Fruit fly (Drosophila melanogaster) whole organism, embryonic: Measurements from ENCODE around the gene CG16813.

Experiments
- B-H2 ChIP-seq: fragments of 200-800 bp; sonication (Bioruptor generic); optimal IDR thresholded peaks from 2 replicates; lab custom pipeline; 2018; ENCODE audit warnings: missing biosample characterization, mild to moderate bottlenecking, missing genetic modification characterization
- BtbVII ChIP-seq: fragments of 200-800 bp; sonication (Bioruptor generic); optimal IDR thresholded peaks from 3 replicates; lab custom pipeline; 2017; ENCODE audit warnings: missing biosample characterization, mild to moderate bottlenecking, missing genetic modification characterization
- CG11560 ChIP-seq: fragments of 200-800 bp; sonication (Bioruptor generic); IDR thresholded peaks from 3 replicates; pipeline ENCODE4 v1.3.6; 2022; ENCODE audit warnings: missing biosample characterization, missing genetic modification characterization
- CG11695 ChIP-seq: fragments of 200-800 bp; sonication (Bioruptor generic); IDR thresholded peaks from 3 replicates; pipeline ENCODE4 v1.3.6; 2022; ENCODE audit warnings: missing biosample characterization, missing genetic modification characterization
- CG11696 ChIP-seq: fragments of 200-800 bp; sonication (Bioruptor generic); IDR thresholded peaks from 2 replicates; pipeline ENCODE4 v1.3.6; 2022; ENCODE audit warnings: missing biosample characterization, missing genetic modification characterization
- CG15011 ChIP-seq: fragments of 200-800 bp; sonication (Bioruptor generic); optimal IDR thresholded peaks from 3 replicates; lab custom pipeline; 2018; ENCODE audit warnings: missing biosample characterization, mild to moderate bottlenecking, missing genetic modification characterization
- CG1603 ChIP-seq: fragments of 200-800 bp; sonication (Bioruptor generic); optimal IDR thresholded peaks from 2 replicates; lab custom pipeline; 2019; ENCODE audit warnings: missing biosample characterization, mild to moderate bottlenecking, missing genetic modification characterization, moderate library complexity
- CG16815 ChIP-seq: fragments of 200-800 bp; sonication (Bioruptor generic); optimal IDR thresholded peaks from 3 replicates; lab custom pipeline; 2017; ENCODE audit warnings: missing biosample characterization, mild to moderate bottlenecking, missing genetic modification characterization
- CG17385 ChIP-seq: fragments of 200-800 bp; sonication (Bioruptor generic); optimal IDR thresholded peaks from 3 replicates; lab custom pipeline; 2018; ENCODE audit warnings: missing biosample characterization, mild to moderate bottlenecking, missing genetic modification characterization
- CG18599 ChIP-seq: fragments of 200-800 bp; sonication (Bioruptor generic); optimal IDR thresholded peaks from 3 replicates; lab custom pipeline; 2017; ENCODE audit warnings: missing biosample characterization, missing genetic modification characterization, mild to moderate bottlenecking, moderate library complexity, missing genetic modification reagents
- CG2712 ChIP-seq: fragments of 200-800 bp; optimal IDR thresholded peaks from 3 replicates; lab custom pipeline; 2019; ENCODE audit warnings: missing biosample characterization, mild to moderate bottlenecking, missing genetic modification characterization, moderate library complexity
- CG2875 ChIP-seq: fragments of 200-800 bp; sonication (Bioruptor generic); optimal IDR thresholded peaks from 2 replicates; lab custom pipeline; 2017; ENCODE audit warnings: missing biosample characterization, mild to moderate bottlenecking, missing genetic modification characterization, missing genetic modification reagents
- CG3065 ChIP-seq: fragments of 200-800 bp; sonication (Bioruptor generic); optimal IDR thresholded peaks from 2 replicates; lab custom pipeline; 2016; ENCODE audit warnings: missing biosample characterization, missing genetic modification characterization
- CG31388 ChIP-seq: fragments of 200-800 bp; sonication (Bioruptor generic); optimal IDR thresholded peaks from 2 replicates; lab custom pipeline; 2016; ENCODE audit warnings: missing biosample characterization, missing genetic modification characterization
- CG34224 ChIP-seq: fragments of 200-800 bp; sonication (Bioruptor generic); IDR thresholded peaks from 3 replicates; pipeline ENCODE4 v1.3.6; 2022; ENCODE audit warnings: missing biosample characterization, missing genetic modification characterization; ENCODE audit not compliant: partially characterized antibody
- CG4360 ChIP-seq: fragments of 200-800 bp; sonication (Bioruptor generic); IDR thresholded peaks from 2 replicates; pipeline ENCODE4 v1.3.6; 2022; ENCODE audit warnings: missing biosample characterization, missing genetic modification characterization
- CG7271 ChIP-seq: fragments of 200-800 bp; sonication (Bioruptor generic); optimal IDR thresholded peaks from 2 replicates; lab custom pipeline; 2018; ENCODE audit warnings: missing biosample characterization, mild to moderate bottlenecking, missing genetic modification characterization, moderate library complexity
- Camta ChIP-seq: fragments of 200-800 bp; sonication (Bioruptor generic); optimal IDR thresholded peaks from 2 replicates; lab custom pipeline; 2016; ENCODE audit warnings: missing biosample characterization, missing genetic modification characterization
- Dip2 ChIP-seq: fragments of 200-800 bp; sonication (Bioruptor generic); IDR thresholded peaks from 2 replicates; pipeline ENCODE4 v1.3.6; 2022; ENCODE audit warnings: missing biosample characterization, missing genetic modification characterization
- Dip3 ChIP-seq: fragments of 200-800 bp; sonication (Bioruptor generic); optimal IDR thresholded peaks from 3 replicates; lab custom pipeline; 2016; ENCODE audit warnings: missing biosample characterization, missing genetic modification characterization
- Doc3 ChIP-seq: fragments of 200-800 bp; sonication (Bioruptor generic); IDR thresholded peaks from 3 replicates; pipeline ENCODE4 v1.3.6; 2022; ENCODE audit warnings: missing biosample characterization, missing genetic modification characterization; ENCODE audit not compliant: partially characterized antibody
- Elba2 ChIP-seq: fragments of 200-800 bp; sonication (Bioruptor generic); optimal IDR thresholded peaks from 3 replicates; lab custom pipeline; 2016; ENCODE audit warnings: missing biosample characterization, missing genetic modification characterization
- Ets97D ChIP-seq: fragments of 200-800 bp; sonication (Bioruptor generic); optimal IDR thresholded peaks from 3 replicates; lab custom pipeline; 2016; ENCODE audit warnings: missing biosample characterization, missing genetic modification characterization
- Gsc ChIP-seq: fragments of 200-800 bp; sonication (Bioruptor generic); IDR thresholded peaks from 2 replicates; pipeline ENCODE4 v1.3.6; 2022; ENCODE audit warnings: missing biosample characterization, missing genetic modification characterization
- H15 ChIP-seq: fragments of 200-800 bp; sonication (Bioruptor generic); IDR thresholded peaks from 3 replicates; pipeline ENCODE4 v1.3.6; 2022; ENCODE audit warnings: missing biosample characterization, missing genetic modification characterization
- HHEX ChIP-seq: fragments of 200-800 bp; sonication (Bioruptor generic); optimal IDR thresholded peaks from 3 replicates; lab custom pipeline; 2017; ENCODE audit warnings: missing biosample characterization, mild to moderate bottlenecking, missing genetic modification characterization, missing genetic modification reagents
- Hr51 ChIP-seq, 2 experiments: fragments of 200-800 bp; sonication (Bioruptor generic); optimal IDR thresholded peaks; 2 replicates in 1 of 2; 3 replicates in 1 of 2; lab custom pipeline; 2016 to 2018; ENCODE audit warnings: missing biosample characterization in 2 of 2, missing genetic modification characterization in 2 of 2, mild to moderate bottlenecking in 1 of 2, moderate library complexity in 1 of 2
- Kr ChIP-seq: fragments of 200-800 bp; sonication (Bioruptor generic); optimal IDR thresholded peaks from 2 replicates; lab custom pipeline; 2017; ENCODE audit warnings: missing biosample characterization, mild to moderate bottlenecking, missing genetic modification characterization
- MESR4 ChIP-seq: fragments of 200-800 bp; sonication (Bioruptor generic); optimal IDR thresholded peaks from 2 replicates; lab custom pipeline; 2018; ENCODE audit warnings: missing biosample characterization, mild to moderate bottlenecking, missing genetic modification characterization, moderate library complexity
- Scr ChIP-seq: fragments of 200-800 bp; sonication (Bioruptor generic); IDR thresholded peaks from 2 replicates; pipeline ENCODE4 v1.3.6; 2022; ENCODE audit warnings: missing biosample characterization, missing genetic modification characterization; ENCODE audit not compliant: partially characterized antibody
- Sox102F ChIP-seq: fragments of 200-800 bp; sonication (Bioruptor generic); optimal IDR thresholded peaks from 2 replicates; lab custom pipeline; 2018; ENCODE audit warnings: missing biosample characterization, mild to moderate bottlenecking, missing genetic modification characterization, moderate library complexity
- Usf ChIP-seq: fragments of 200-800 bp; sonication (Bioruptor generic); optimal IDR thresholded peaks from 2 replicates; lab custom pipeline; 2017; ENCODE audit warnings: missing genotype, missing biosample characterization, missing genetic modification characterization
- bsh ChIP-seq, 2 experiments: fragments of 200-800 bp; sonication (Bioruptor generic); optimal IDR thresholded peaks; 2 replicates each; lab custom pipeline; 2017 to 2018; ENCODE audit warnings: mild to moderate bottlenecking in 2 of 2, missing biosample characterization in 2 of 2, missing genetic modification characterization in 2 of 2, moderate library complexity in 1 of 2
- btn ChIP-seq: fragments of 200-800 bp; sonication (Bioruptor generic); optimal IDR thresholded peaks from 2 replicates; lab custom pipeline; 2016; ENCODE audit warnings: missing biosample characterization, missing genetic modification characterization
- cwo ChIP-seq: fragments of 200-800 bp; sonication (Bioruptor generic); optimal IDR thresholded peaks from 3 replicates; lab custom pipeline; 2017; ENCODE audit warnings: missing biosample characterization, missing genetic modification characterization, mild to moderate bottlenecking, moderate library complexity, missing genetic modification reagents
- da ChIP-seq: fragments of 200-800 bp; sonication (Bioruptor generic); optimal IDR thresholded peaks from 2 replicates; lab custom pipeline; 2016; ENCODE audit warnings: missing biosample characterization, missing genetic modification characterization
- dan ChIP-seq: fragments of 200-800 bp; sonication (Bioruptor generic); IDR thresholded peaks from 2 replicates; pipeline ENCODE4 v1.3.6; 2022; ENCODE audit warnings: missing biosample characterization, missing genetic modification characterization
- disco-r ChIP-seq: fragments of 200-800 bp; sonication (Bioruptor generic); optimal IDR thresholded peaks from 2 replicates; lab custom pipeline; 2016; ENCODE audit warnings: missing biosample characterization, missing genetic modification characterization
- fd96Cb ChIP-seq: fragments of 200-800 bp; sonication (Bioruptor generic); optimal IDR thresholded peaks from 2 replicates; lab custom pipeline; 2018; ENCODE audit warnings: missing biosample characterization, mild to moderate bottlenecking, missing genetic modification characterization, moderate library complexity
- grau ChIP-seq: fragments of 200-800 bp; optimal IDR thresholded peaks from 3 replicates; lab custom pipeline; 2019; ENCODE audit warnings: missing biosample characterization, mild to moderate bottlenecking, missing genetic modification characterization, moderate library complexity
- ind ChIP-seq: fragments of 200-800 bp; sonication (Bioruptor generic); optimal IDR thresholded peaks from 3 replicates; lab custom pipeline; 2016; ENCODE audit warnings: missing biosample characterization, missing genetic modification characterization
- kay ChIP-seq: fragments of 200-800 bp; sonication (Bioruptor generic); optimal IDR thresholded peaks from 2 replicates; lab custom pipeline; 2016; ENCODE audit warnings: missing biosample characterization, missing genetic modification characterization
- knrl ChIP-seq: fragments of 200-800 bp; sonication (Bioruptor generic); IDR thresholded peaks from 3 replicates; pipeline ENCODE4 v1.3.6; 2022; ENCODE audit warnings: missing biosample characterization, missing genetic modification characterization; ENCODE audit not compliant: partially characterized antibody
- seq ChIP-seq: fragments of 200-800 bp; sonication (Bioruptor generic); IDR thresholded peaks from 2 replicates; pipeline ENCODE4 v1.3.6; 2022; ENCODE audit warnings: missing biosample characterization, missing genetic modification characterization
- ssp ChIP-seq: fragments of 200-800 bp; sonication (Bioruptor generic); IDR thresholded peaks from 2 replicates; pipeline ENCODE4 v1.3.6; 2022; ENCODE audit warnings: missing biosample characterization, missing genetic modification characterization
- stc ChIP-seq: fragments of 200-800 bp; sonication (Bioruptor generic); IDR thresholded peaks from 2 replicates; pipeline ENCODE4 v1.3.6; 2022; ENCODE audit warnings: missing biosample characterization, missing genetic modification characterization
- tll ChIP-seq, 2 experiments: fragments of 200-800 bp in 1 of 2; fragments of >200 bp in 1 of 2; sonication (Bioruptor generic) in 1 of 2; optimal IDR thresholded peaks; 2 replicates each; lab custom pipeline; 2017 to 2019; ENCODE audit warnings: missing biosample characterization in 2 of 2, missing genetic modification characterization in 2 of 2, mild to moderate bottlenecking in 1 of 2, moderate library complexity in 1 of 2
- tna ChIP-seq: fragments of 200-800 bp; sonication (Bioruptor generic); IDR thresholded peaks from 2 replicates; pipeline ENCODE4 v1.3.6; 2022; ENCODE audit warnings: missing biosample characterization, missing genetic modification characterization; ENCODE audit not compliant: partially characterized antibody
- wdn ChIP-seq: fragments of 200-800 bp; sonication (Bioruptor generic); IDR thresholded peaks from 2 replicates; pipeline ENCODE4 v1.3.6; 2022; ENCODE audit warnings: missing biosample characterization, missing genetic modification characterization
- yki ChIP-seq: fragments of >200 bp; optimal IDR thresholded peaks from 3 replicates; lab custom pipeline; 2018
- zfh1 ChIP-seq: fragments of 200-800 bp; sonication (Bioruptor generic); IDR thresholded peaks from 3 replicates; pipeline ENCODE4 v1.3.6; 2022; ENCODE audit warnings: missing biosample characterization, missing genetic modification characterization

The CG16813 gene

dm6 chr2L:13191894-13192293, 35.4 kb upstream of the CG16813 start, which contains the start of the genes CG16974 and Edem2 (continued):
- TF ChIP-seq tna (no peak), CG18599 (no peak), Doc3 (no peak), CG11696 (no peak), knrl (GFP tag; lab: Robert Waterston, UW) (peak; percentile 48), CG15011 (GFP tag; lab: Kevin White, UChicago) (no peak), bsh (GFP tag; optimal IDR thresholded peaks at IDR 0.05; lab: Kevin White, UChicago) (no peak), CG11560 (tag; lab: Robert Waterston, UW) (peak; percentile 39; the same call in 1 of the 3 replicates), MESR4 (GFP tag; lab: Kevin White, UChicago) (peak; percentile 71), wdn (GFP tag; lab: Robert Waterston, UW) (peak; percentile 78), CG31388 (peak; percentile 33), CG4360 (GFP tag; lab: Robert Waterston, UW) (no peak), Gsc (GFP tag; lab: Robert Waterston, UW) (no peak), Camta (GFP tag; lab: Kevin White, UChicago) (peak; percentile 14), Usf (GFP tag; lab: Kevin White, UChicago) (peak; percentile 3), B-H2 (GFP tag; lab: Kevin White, UChicago) (no peak), H15 (GFP tag; lab: Robert Waterston, UW) (peak; percentile 43; the same call in 1 of the 3 replicates), ind (peak; percentile 83), dan (GFP tag; lab: Robert Waterston, UW) (no peak), CG34224 (GFP tag; lab: Robert Waterston, UW) (no peak), disco-r (GFP tag; lab: Kevin White, UChicago) (no peak), Dip3 (peak; percentile 19), CG7271 (tag; lab: Kevin White, UChicago) (peak; percentile 87), stc (peak; percentile 69), grau (peak; percentile 73), Ets97D (GFP tag; lab: Kevin White, UChicago) (peak; percentile 56), ssp (GFP tag; lab: Robert Waterston, UW) (peak; percentile 67), CG1603 (tag; lab: Kevin White, UChicago) (no peak), tll (GFP tag; optimal IDR thresholded peaks at IDR 0.05; lab: Kevin White, UChicago) (no peak), Kr (GFP tag; lab: Kevin White, UChicago) (no peak), cwo (no peak), fd96Cb (tag; lab: Kevin White, UChicago) (peak; percentile 57), BtbVII (GFP tag; lab: Kevin White, UChicago) (no peak), HHEX (GFP tag; lab: Kevin White, UChicago) (no peak), CG17385 (GFP tag; lab: Kevin White, UChicago) (no peak), da (GFP tag; lab: Kevin White, UChicago) (no peak), kay (GFP tag; lab: Kevin White, UChicago) (peak; percentile 49), CG11695 (peak; percentile 73), CG2712 (tag; lab: Kevin White, UChicago) (no peak), zfh1 (GFP tag; lab: Robert Waterston, UW) (peak; percentile 81), CG3065 (GFP tag; lab: Kevin White, UChicago) (peak; percentile 53), Elba2 (GFP tag; lab: Kevin White, UChicago) (peak; percentile 22), Scr (GFP tag; lab: Robert Waterston, UW) (peak; percentile 32), Dip2 (no peak), Sox102F (GFP tag; lab: Kevin White, UChicago) (no peak), btn (no peak), yki (lab: Kevin White, UChicago) (no peak), seq (GFP tag; lab: Robert Waterston, UW) (peak; percentile 49; the same call in 1 of the 2 replicates), CG2875 (GFP tag; lab: Kevin White, UChicago) (no peak), Hr51 (GFP tag; optimal IDR thresholded peaks at IDR 0.05; lab: Kevin White, UChicago) (peak in 1 of 2 experiments; percentile 61), CG16815 (peak; percentile 57)
